Fruit fly (Drosophila melanogaster): Measurements from ENCODE around the gene EMC1.

The EMC1 gene

dm6 chr3R:7895457-7895856 is 11.7 kb downstream of the EMC1 start (continued):
- TF ChIP-seq repo (GFP tag; optimal IDR thresholded peaks at IDR 0.05) (no peak), Sin3A (optimal IDR thresholded peaks at IDR 0.05) (no peak), Bteb2 (GFP tag; optimal IDR thresholded peaks at IDR 0.05) (peak; percentile 32), Side (GFP tag; optimal IDR thresholded peaks at IDR 0.05) (peak; percentile 61), CG13624 (GFP tag; optimal IDR thresholded peaks at IDR 0.05) (peak; percentile 55), CG13287 (GFP tag; IDR thresholded peaks at IDR 0.05; ENCODE audit: partially characterized antibody) (no peak), ewg (GFP tag; optimal IDR thresholded peaks at IDR 0.05) (no peak), CG34376 (GFP tag; optimal IDR thresholded peaks at IDR 0.05) (no peak), nmo (GFP tag; optimal IDR thresholded peaks at IDR 0.05) (peak; percentile 51), Meics (GFP tag; optimal IDR thresholded peaks at IDR 0.05) (peak; percentile 84), Usf (GFP tag; optimal IDR thresholded peaks at IDR 0.05) (no peak), pb (GFP tag; optimal IDR thresholded peaks at IDR 0.05) (no peak), bsh (GFP tag; optimal IDR thresholded peaks at IDR 0.05) (peak in 1 of 2 experiments; percentile 73), az2 (GFP tag; optimal IDR thresholded peaks at IDR 0.05) (peak; percentile 56), run (tag; optimal IDR thresholded peaks at IDR 0.05) (peak; percentile 23), Camta (GFP tag; optimal IDR thresholded peaks at IDR 0.05) (peak; percentile 52), gem (tag; optimal IDR thresholded peaks at IDR 0.05) (peak; percentile 82), sd (tag; optimal IDR thresholded peaks at IDR 0.05) (no peak), Mes4 (GFP tag; optimal IDR thresholded peaks at IDR 0.05) (no peak), Six4 (GFP tag; optimal IDR thresholded peaks at IDR 0.05) (peak; percentile 5), pnt (GFP tag; optimal IDR thresholded peaks at IDR 0.05) (peak; percentile 30), CG5953 (GFP tag; IDR thresholded peaks at IDR 0.05) (peak; percentile 33; the same call in 1 of the 2 replicates), MESR4 (GFP tag; optimal IDR thresholded peaks at IDR 0.05) (no peak), NFAT (GFP tag; IDR thresholded peaks at IDR 0.05) (peak; percentile 61), CG3995 (GFP tag; optimal IDR thresholded peaks at IDR 0.05) (peak; percentile 40), Taf1 (GFP tag; IDR thresholded peaks at IDR 0.05) (peak; percentile 61; the same call in 1 of the 2 replicates), p53 (GFP tag; optimal IDR thresholded peaks at IDR 0.05) (no peak), ssp (GFP tag; IDR thresholded peaks at IDR 0.05) (0 out of 2 replicates have a peak, but pooled peaks have one; percentile 29), disco-r (GFP tag; optimal IDR thresholded peaks at IDR 0.05) (no peak), lab (GFP tag; optimal IDR thresholded peaks at IDR 0.05) (peak; percentile 90), btn (GFP tag; optimal IDR thresholded peaks at IDR 0.05) (no peak), Ravus (GFP tag; IDR thresholded peaks at IDR 0.05) (peak; percentile 29), Eip74EF (GFP tag; optimal IDR thresholded peaks at IDR 0.05) (peak in 1 of 2 experiments; percentile 65), CG7786 (GFP tag; optimal IDR thresholded peaks at IDR 0.05) (peak; percentile 49), ttk (GFP tag; IDR thresholded peaks at IDR 0.05) (peak; percentile 69), HLH54F (GFP tag; optimal IDR thresholded peaks at IDR 0.05) (peak; percentile 40), CG4854 (GFP tag; optimal IDR thresholded peaks at IDR 0.05) (peak; percentile 38), CG1647 (GFP tag; optimal IDR thresholded peaks at IDR 0.05) (peak; percentile 37), gro (GFP tag; optimal IDR thresholded peaks at IDR 0.05) (peak; percentile 83), CG7556 (GFP tag; optimal IDR thresholded peaks at IDR 0.05) (no peak), ranshi (GFP tag; IDR thresholded peaks at IDR 0.05) (peak; percentile 80), CG13123 (GFP tag; optimal IDR thresholded peaks at IDR 0.05) (no peak), grau (tag; optimal IDR thresholded peaks at IDR 0.05) (peak; percentile 83), mam (GFP tag; optimal IDR thresholded peaks at IDR 0.05) (peak; percentile 76), Poxn (GFP tag; IDR thresholded peaks at IDR 0.05) (0 out of 2 replicates have a peak, but pooled peaks have one; percentile 12), Nf-YA (GFP tag; IDR thresholded peaks at IDR 0.05) (peak; percentile 75), CG33213 (GFP tag; optimal IDR thresholded peaks at IDR 0.05) (peak; percentile 22), slp2 (GFP tag; optimal IDR thresholded peaks at IDR 0.05) (no peak), grn (GFP tag; optimal IDR thresholded peaks at IDR 0.05) (no peak), rib (GFP tag; IDR thresholded peaks at IDR 0.05) (peak; percentile 45), CG4282 (GFP tag; optimal IDR thresholded peaks at IDR 0.05) (no peak), fd96Cb (tag; optimal IDR thresholded peaks at IDR 0.05) (peak; percentile 16)

Data from whole organism, embryonic.